Worm (Caenorhabditis elegans) whole organism, L4/young adult: ENCODE data around the gene pals-33.

Experiments
- W03F9.2 ChIP-seq: fragments of 150-350 bp; optimal IDR thresholded peaks from 2 replicates; lab custom pipeline; 2014; ENCODE audit warnings: missing biosample characterization, missing genetic modification characterization
- dao-5 ChIP-seq: sonication (generic microtip); optimal IDR thresholded peaks from 2 replicates; lab custom pipeline; 2016; ENCODE audit warnings: missing genotype, missing genetic modification characterization, moderate library complexity, missing compliant biosample characterization
- him-1 ChIP-seq: sonication (generic microtip); optimal IDR thresholded peaks from 2 replicates; lab custom pipeline; 2016; ENCODE audit warnings: missing genotype, missing genetic modification reagents, missing genetic modification characterization, missing compliant biosample characterization

- TF ChIP-seq W03F9.2 (tag; lab: Kevin White, UChicago) (no peak), dao-5 (tag; lab: Kevin White, UChicago) (no peak), him-1 (no peak)
Measured at ce11 chrV:3706893-3707292, 33.7 kb downstream of the pals-33 start.
